Fruit fly (Drosophila melanogaster) whole organism, embryonic: ENCODE data around the gene Zn72D.

ENCODE experiments used
- CG11247 ChIP-seq: fragments of 200-800 bp; sonication (Bioruptor generic); IDR thresholded peaks from 2 replicates; pipeline ENCODE4 v1.3.6; 2022; ENCODE audit warnings: missing biosample characterization, missing genetic modification characterization
- CG12155 ChIP-seq: fragments of 200-800 bp; sonication (Bioruptor generic); optimal IDR thresholded peaks from 3 replicates; lab custom pipeline; 2016; ENCODE audit warnings: missing biosample characterization, missing genetic modification characterization
- CG12391 ChIP-seq: fragments of 200-800 bp; sonication (Bioruptor generic); optimal IDR thresholded peaks from 3 replicates; lab custom pipeline; 2018; ENCODE audit warnings: missing biosample characterization, mild to moderate bottlenecking, missing genetic modification characterization, moderate library complexity
- CG14710 ChIP-seq: fragments of 200-800 bp; sonication (Bioruptor generic); optimal IDR thresholded peaks from 3 replicates; lab custom pipeline; 2019; ENCODE audit warnings: missing biosample characterization, mild to moderate bottlenecking, missing genetic modification characterization, moderate library complexity
- CG2678 ChIP-seq: fragments of 200-800 bp; sonication (Bioruptor generic); optimal IDR thresholded peaks from 3 replicates; lab custom pipeline; 2019; ENCODE audit warnings: missing biosample characterization, mild to moderate bottlenecking, missing genetic modification characterization, moderate library complexity
- CG2712 ChIP-seq: fragments of 200-800 bp; optimal IDR thresholded peaks from 3 replicates; lab custom pipeline; 2019; ENCODE audit warnings: missing biosample characterization, mild to moderate bottlenecking, missing genetic modification characterization, moderate library complexity
- CG32532 ChIP-seq: fragments of 200-800 bp; sonication (Bioruptor generic); IDR thresholded peaks from 2 replicates; pipeline ENCODE4 v1.3.6; 2022; ENCODE audit warnings: missing biosample characterization, missing genetic modification characterization
- CG4360 ChIP-seq: fragments of 200-800 bp; sonication (Bioruptor generic); IDR thresholded peaks from 2 replicates; pipeline ENCODE4 v1.3.6; 2022; ENCODE audit warnings: missing biosample characterization, missing genetic modification characterization
- CG4404 ChIP-seq: fragments of 200-800 bp; sonication (Bioruptor generic); IDR thresholded peaks from 2 replicates; pipeline ENCODE4 v1.3.6; 2022; ENCODE audit warnings: missing biosample characterization, missing genetic modification characterization
- CG4854 ChIP-seq: fragments of 200-800 bp; sonication (Bioruptor generic); optimal IDR thresholded peaks from 2 replicates; lab custom pipeline; 2016; ENCODE audit warnings: missing biosample characterization, missing genetic modification characterization, inconsistent platforms
- CG7357 ChIP-seq: fragments of 200-800 bp; sonication (Bioruptor generic); IDR thresholded peaks from 3 replicates; pipeline ENCODE4 v1.3.6; 2022; ENCODE audit warnings: missing biosample characterization, missing genetic modification characterization
- CG8281 ChIP-seq: fragments of 200-800 bp; sonication (Bioruptor generic); optimal IDR thresholded peaks from 2 replicates; lab custom pipeline; 2018; ENCODE audit warnings: missing biosample characterization, mild to moderate bottlenecking, missing genetic modification characterization, moderate library complexity
- Dll ChIP-seq: fragments of 200-800 bp; sonication (Bioruptor generic); IDR thresholded peaks from 4 replicates; pipeline ENCODE4 v1.3.6; 2022; ENCODE audit warnings: missing biosample characterization, missing genetic modification characterization; ENCODE audit not compliant: partially characterized antibody
- Drgx ChIP-seq: fragments of 200-800 bp; sonication (Bioruptor generic); IDR thresholded peaks from 2 replicates; pipeline ENCODE4 v1.3.6; 2022; ENCODE audit warnings: missing biosample characterization, missing genetic modification characterization
- Fer2 ChIP-seq: fragments of 200-800 bp; sonication (Bioruptor generic); optimal IDR thresholded peaks from 2 replicates; lab custom pipeline; 2018; ENCODE audit warnings: missing biosample characterization, mild to moderate bottlenecking, missing genetic modification characterization, moderate library complexity
- Hmx ChIP-seq: fragments of 200-800 bp; sonication (Bioruptor generic); optimal IDR thresholded peaks from 2 replicates; lab custom pipeline; 2016; ENCODE audit warnings: missing biosample characterization, missing genetic modification characterization
- Hr3 ChIP-seq: fragments of 200-800 bp; sonication (Bioruptor generic); optimal IDR thresholded peaks from 3 replicates; lab custom pipeline; 2016; ENCODE audit warnings: missing biosample characterization, missing genetic modification characterization
- Max ChIP-seq: fragments of 200-800 bp; sonication (Bioruptor generic); optimal IDR thresholded peaks from 2 replicates; lab custom pipeline; 2016; ENCODE audit warnings: missing biosample characterization, mild to moderate bottlenecking, missing genetic modification characterization
- Med ChIP-seq: fragments of 200-800 bp; sonication (Bioruptor generic); peaks from one replicate; lab custom pipeline; 2016; ENCODE audit warnings: missing biosample characterization, missing genetic modification characterization, mild to moderate bottlenecking, inconsistent platforms, moderate library complexity
- Meics ChIP-seq: fragments of 200-800 bp; sonication (Bioruptor generic); optimal IDR thresholded peaks from 2 replicates; lab custom pipeline; 2017; ENCODE audit warnings: missing biosample characterization, mild to moderate bottlenecking, missing genetic modification characterization
- NK7.1 ChIP-seq: fragments of 200-800 bp; sonication (Bioruptor generic); optimal IDR thresholded peaks from 3 replicates; lab custom pipeline; 2016; ENCODE audit warnings: missing biosample characterization, missing genetic modification characterization
- Oli ChIP-seq: fragments of 200-800 bp; sonication (Bioruptor generic); optimal IDR thresholded peaks from 2 replicates; lab custom pipeline; 2018; ENCODE audit warnings: missing biosample characterization, mild to moderate bottlenecking, missing genetic modification characterization, moderate library complexity
- Six4 ChIP-seq: fragments of 200-800 bp; sonication (Bioruptor generic); optimal IDR thresholded peaks from 2 replicates; lab custom pipeline; 2016; ENCODE audit warnings: missing biosample characterization, missing genetic modification characterization
- Xbp1 ChIP-seq: fragments of 200-800 bp; sonication (Bioruptor generic); optimal IDR thresholded peaks from 3 replicates; lab custom pipeline; 2016; ENCODE audit warnings: missing biosample characterization, mild to moderate bottlenecking, missing genetic modification characterization
- chn ChIP-seq: fragments of 200-800 bp; sonication (Bioruptor generic); optimal IDR thresholded peaks from 2 replicates; lab custom pipeline; 2016; ENCODE audit warnings: missing biosample characterization, missing genetic modification characterization
- dysf ChIP-seq: fragments of 200-800 bp; sonication (Bioruptor generic); IDR thresholded peaks from 3 replicates; pipeline ENCODE4 v1.3.6; 2022; ENCODE audit warnings: missing biosample characterization, missing genetic modification characterization
- esg ChIP-seq: fragments of 200-800 bp; sonication (Bioruptor generic); conservative IDR thresholded peaks from 2 replicates; pipeline ENCODE4 v1.3.6; 2022; ENCODE audit warnings: missing biosample characterization, missing genetic modification characterization
- gce ChIP-seq: fragments of 200-800 bp; sonication (Bioruptor generic); IDR thresholded peaks from 3 replicates; pipeline ENCODE4 v1.3.6; 2022; ENCODE audit warnings: missing biosample characterization, missing genetic modification characterization
- gsb ChIP-seq: fragments of 200-800 bp; sonication (Bioruptor generic); IDR thresholded peaks from 2 replicates; pipeline ENCODE4 v1.3.6; 2022; ENCODE audit warnings: missing biosample characterization, missing genetic modification characterization
- gsb-n ChIP-seq: fragments of 200-800 bp; sonication (Bioruptor generic); optimal IDR thresholded peaks from 3 replicates; lab custom pipeline; 2018; ENCODE audit warnings: missing biosample characterization, mild to moderate bottlenecking, missing genetic modification characterization
- ham ChIP-seq: fragments of 200-800 bp; sonication (Bioruptor generic); IDR thresholded peaks from 2 replicates; pipeline ENCODE4 v1.3.6; 2022; ENCODE audit warnings: missing biosample characterization, missing genetic modification characterization
- ind ChIP-seq: fragments of 200-800 bp; sonication (Bioruptor generic); optimal IDR thresholded peaks from 3 replicates; lab custom pipeline; 2016; ENCODE audit warnings: missing biosample characterization, missing genetic modification characterization
- luna ChIP-seq: fragments of 200-800 bp; sonication (Bioruptor generic); optimal IDR thresholded peaks from 2 replicates; lab custom pipeline; 2016; ENCODE audit warnings: missing biosample characterization, missing genetic modification characterization
- nau ChIP-seq: fragments of 200-800 bp; sonication (Bioruptor generic); optimal IDR thresholded peaks from 3 replicates; lab custom pipeline; 2017; ENCODE audit warnings: missing biosample characterization, mild to moderate bottlenecking, missing genetic modification characterization, missing genetic modification reagents
- nmo ChIP-seq: fragments of 200-800 bp; sonication (Bioruptor generic); optimal IDR thresholded peaks from 2 replicates; lab custom pipeline; 2018; ENCODE audit warnings: missing biosample characterization, mild to moderate bottlenecking, missing genetic modification characterization, moderate library complexity
- oc ChIP-seq: fragments of 200-800 bp; sonication (Bioruptor generic); optimal IDR thresholded peaks from 2 replicates; lab custom pipeline; 2018; ENCODE audit warnings: missing biosample characterization, mild to moderate bottlenecking, missing genetic modification characterization, moderate library complexity
- odd ChIP-seq: fragments of 200-800 bp; sonication (Bioruptor generic); optimal IDR thresholded peaks from 2 replicates; lab custom pipeline; 2017; ENCODE audit warnings: missing biosample characterization, mild to moderate bottlenecking, missing genetic modification characterization
- org-1 ChIP-seq: fragments of 200-800 bp; sonication (Bioruptor generic); optimal IDR thresholded peaks from 2 replicates; lab custom pipeline; 2017; ENCODE audit warnings: missing biosample characterization, missing genetic modification characterization
- pum ChIP-seq: fragments of 200-800 bp; sonication (Bioruptor generic); optimal IDR thresholded peaks from 2 replicates; lab custom pipeline; 2016; ENCODE audit warnings: missing biosample characterization, missing genetic modification characterization
- row ChIP-seq: fragments of 200-800 bp; sonication (Bioruptor generic); IDR thresholded peaks from 3 replicates; pipeline ENCODE4 v1.3.6; 2022; ENCODE audit warnings: missing biosample characterization, missing genetic modification characterization
- sc ChIP-seq, 3 experiments: fragments of >200 bp in 2 of 3; fragments of 200-800 bp in 1 of 3; sonication (Bioruptor generic) in 1 of 3; optimal IDR thresholded peaks; 2 replicates in 2 of 3; 3 replicates in 1 of 3; lab custom pipeline; 2017; ENCODE audit warnings: mild to moderate bottlenecking in 1 of 3, missing biosample characterization in 1 of 3, missing genetic modification characterization in 1 of 3, missing genetic modification reagents in 1 of 3
- sens ChIP-seq: fragments of 200-800 bp; sonication (Bioruptor generic); peaks from one replicate; lab custom pipeline; 2016; ENCODE audit warnings: missing biosample characterization, missing genetic modification characterization
- sisA ChIP-seq: fragments of 200-800 bp; sonication (Bioruptor generic); IDR thresholded peaks from 2 replicates; pipeline ENCODE4 v1.3.6; 2022; ENCODE audit warnings: missing biosample characterization, missing genetic modification characterization
- tio ChIP-seq: fragments of 200-800 bp; sonication (Bioruptor generic); optimal IDR thresholded peaks from 2 replicates; lab custom pipeline; 2017; ENCODE audit warnings: missing biosample characterization, missing genetic modification characterization, inconsistent platforms
- tna ChIP-seq: fragments of 200-800 bp; sonication (Bioruptor generic); IDR thresholded peaks from 2 replicates; pipeline ENCODE4 v1.3.6; 2022; ENCODE audit warnings: missing biosample characterization, missing genetic modification characterization; ENCODE audit not compliant: partially characterized antibody
- ttk ChIP-seq: fragments of 200-800 bp; sonication (Bioruptor generic); IDR thresholded peaks from 2 replicates; pipeline ENCODE4 v2.1.2; 2022; ENCODE audit warnings: missing biosample characterization, missing genetic modification characterization
- zen2 ChIP-seq: fragments of 200-800 bp; sonication (Bioruptor generic); IDR thresholded peaks from 3 replicates; pipeline ENCODE4 v1.3.6; 2022; ENCODE audit warnings: missing biosample characterization, missing genetic modification characterization; ENCODE audit not compliant: partially characterized antibody
- zfh2 ChIP-seq: fragments of 200-800 bp; sonication (Bioruptor generic); optimal IDR thresholded peaks from 2 replicates; lab custom pipeline; 2016; ENCODE audit warnings: missing biosample characterization, missing genetic modification characterization

The Zn72D gene

DNA sequence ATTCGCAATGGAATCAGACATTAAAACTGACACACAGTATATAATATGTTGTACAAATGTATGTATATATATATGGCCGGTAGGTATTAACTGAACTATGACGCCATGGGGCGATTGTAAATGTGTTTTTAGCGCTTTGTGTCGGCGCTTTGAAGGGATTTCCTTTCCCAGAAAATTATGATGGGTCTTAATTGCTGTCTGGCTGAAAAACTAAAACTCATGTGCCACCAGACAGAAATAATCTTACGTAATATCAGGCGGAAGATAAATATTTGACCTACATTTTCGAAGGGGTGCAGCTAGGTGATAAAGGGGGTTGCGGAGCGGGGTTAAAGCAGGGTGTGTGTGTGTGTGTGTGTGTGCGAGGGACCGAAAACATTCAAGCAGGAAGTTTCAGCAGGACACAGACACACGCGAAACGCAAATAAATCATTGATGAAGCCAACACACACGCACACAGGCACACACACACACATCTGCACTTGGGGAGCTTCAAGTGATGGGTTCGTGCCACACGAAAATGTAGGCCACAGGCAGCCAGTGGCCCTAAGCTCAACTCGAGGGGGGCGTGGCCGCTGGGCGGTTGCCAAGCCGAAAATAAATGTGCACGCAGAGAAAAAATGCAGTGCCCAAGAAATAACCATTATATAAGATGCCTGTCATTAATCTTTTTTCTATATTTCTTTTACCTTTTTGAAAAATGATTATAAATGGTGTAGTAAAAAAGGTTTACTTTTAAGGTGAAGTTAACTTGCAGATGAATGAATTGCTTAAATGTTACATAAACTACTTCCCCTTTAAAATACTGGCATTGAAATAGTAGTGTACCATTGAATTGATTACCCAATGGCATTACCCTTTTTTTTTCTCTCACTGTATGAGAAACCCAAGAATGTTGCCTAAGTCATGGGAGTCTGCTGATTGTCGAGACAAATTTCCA is 45.1 kb upstream of the Zn72D start (continued):
- TF ChIP-seq Six4 (peak; percentile 20), gce (GFP tag; lab: Robert Waterston, UW) (no peak; the same call in 2 of the 3 replicates), org-1 (GFP tag; lab: Kevin White, UChicago) (peak; percentile 48), CG12155 (GFP tag; lab: Kevin White, UChicago) (peak; percentile 7), NK7.1 (GFP tag; lab: Kevin White, UChicago) (peak; percentile 2), dysf (GFP tag; lab: Robert Waterston, UW) (peak; percentile 65), zfh2 (peak; percentile 18), ham (no peak), CG12391 (tag; lab: Kevin White, UChicago) (peak; percentile 63), Med (GFP tag; lab: Kevin White, UChicago) (peak; percentile 82), CG4404 (no peak), nau (GFP tag; lab: Kevin White, UChicago) (peak; percentile 12), Max (GFP tag; lab: Kevin White, UChicago) (peak; percentile 12), CG11247 (0 out of 2 replicates have a peak, but pooled peaks have one; percentile 32), luna (GFP tag; lab: Kevin White, UChicago) (no peak), CG4854 (peak; percentile 34), CG4360 (GFP tag; lab: Robert Waterston, UW) (0 out of 2 replicates have a peak, but pooled peaks have one; percentile 25), CG2712 (tag; lab: Kevin White, UChicago) (peak; percentile 58), sens (GFP tag; lab: Kevin White, UChicago) (peak; percentile 94), odd (GFP tag; lab: Kevin White, UChicago) (no peak), Meics (GFP tag; lab: Kevin White, UChicago) (peak; percentile 56), sisA (GFP tag; lab: Robert Waterston, UW) (peak; percentile 44), ttk (GFP tag; lab: Robert Waterston, UW) (peak; percentile 30; the same call in 1 of the 2 replicates), sc (optimal IDR thresholded peaks at IDR 0.05; lab: Kevin White, UChicago) (no peak), sc (GFP tag; optimal IDR thresholded peaks at IDR 0.05; lab: Kevin White, UChicago) (peak; percentile 14), Drgx (GFP tag; lab: Robert Waterston, UW) (peak; percentile 36), oc (tag; lab: Kevin White, UChicago) (no peak), nmo (GFP tag; lab: Kevin White, UChicago) (peak; percentile 72), tio (GFP tag; lab: Kevin White, UChicago) (peak; percentile 64), esg (GFP tag; lab: Robert Waterston, UW) (peak; percentile 55; the same call in 1 of the 2 replicates), Hr3 (GFP tag; lab: Kevin White, UChicago) (peak; percentile 46), CG2678 (tag; lab: Kevin White, UChicago) (peak; percentile 76), Fer2 (peak; percentile 15), CG8281 (tag; lab: Kevin White, UChicago) (peak; percentile 20), chn (GFP tag; lab: Kevin White, UChicago) (peak; percentile 47), gsb-n (tag; lab: Kevin White, UChicago) (peak; percentile 43), pum (GFP tag; lab: Kevin White, UChicago) (peak; percentile 9), CG14710 (tag; lab: Kevin White, UChicago) (peak; percentile 44), Xbp1 (GFP tag; lab: Kevin White, UChicago) (peak; percentile 60), Oli (tag; lab: Kevin White, UChicago) (peak; percentile 58), tna (GFP tag; lab: Robert Waterston, UW) (0 out of 2 replicates have a peak, but pooled peaks have one; percentile 15), CG7357 (0 out of 3 replicates have a peak, but pooled peaks have one; percentile 15), ind (GFP tag; lab: Kevin White, UChicago) (peak; percentile 54), CG32532 (GFP tag; lab: Robert Waterston, UW) (peak; percentile 20; the same call in 1 of the 2 replicates), row (GFP tag; lab: Robert Waterston, UW) (peak; percentile 66), zen2 (GFP tag; lab: Robert Waterston, UW) (no peak), Dll (no peak), Hmx (no peak), gsb (GFP tag; lab: Robert Waterston, UW) (peak; percentile 24; the same call in 1 of the 2 replicates)
